Fruit fly (Drosophila melanogaster): ENCODE measurements around the gene Myt1.

The Myt1 gene

dm6 chr3L:5821506-5821905 lies 42.1 kb upstream of the Myt1 start (continued):
- TF ChIP-seq CG4360 (GFP tag; IDR thresholded peaks at IDR 0.05) (no peak), lab (GFP tag; optimal IDR thresholded peaks at IDR 0.05) (peak; percentile 11), ind (GFP tag; optimal IDR thresholded peaks at IDR 0.05) (no peak), CG2120 (GFP tag; optimal IDR thresholded peaks at IDR 0.05) (no peak), CG6813 (GFP tag; optimal IDR thresholded peaks at IDR 0.05) (peak; percentile 12), CG11723 (GFP tag; optimal IDR thresholded peaks at IDR 0.05) (no peak), CG7745 (tag; optimal IDR thresholded peaks at IDR 0.05) (peak; percentile 13), GATAe (GFP tag; conservative IDR thresholded peaks at IDR 0.05) (no peak)

- TF ChIP-seq ERR (GFP tag; optimal IDR thresholded peaks at IDR 0.05) (no peak), CTCF (GFP tag; optimal IDR thresholded peaks at IDR 0.05) (peak; percentile 84)
Observed at dm6 chr3L:5820793-5821192, 41.4 kb upstream of the Myt1 start.

dm6 chr3L:5820039-5820438 lies 40.6 kb upstream of the Myt1 start:
- TF ChIP-seq CG2120 (GFP tag; optimal IDR thresholded peaks at IDR 0.05), result peak; percentile 31
- TF ChIP-seq CG17359 (tag; optimal IDR thresholded peaks at IDR 0.05), result peak; percentile 17
- peak; percentile 7 for TF ChIP-seq dmrt11E (tag; optimal IDR thresholded peaks at IDR 0.05)
- no peak for TF ChIP-seq ERR (GFP tag; optimal IDR thresholded peaks at IDR 0.05)
- peak; percentile 11 for TF ChIP-seq CG7839 (tag; optimal IDR thresholded peaks at IDR 0.05)
- no peak for TF ChIP-seq Oaz (GFP tag; IDR thresholded peaks at IDR 0.05)
- peak; percentile 83 for TF ChIP-seq Med (GFP tag)
- TF ChIP-seq prd (optimal IDR thresholded peaks at IDR 0.05), result no peak
- TF ChIP-seq prd (GFP tag; IDR thresholded peaks at IDR 0.05), result 0 out of 3 replicates have a peak, but pooled peaks have one; percentile 42
- peak; percentile 29 for TF ChIP-seq CG3281 (GFP tag; optimal IDR thresholded peaks at IDR 0.05)
- no peak for TF ChIP-seq chm (GFP tag; IDR thresholded peaks at IDR 0.05)
- no peak for TF ChIP-seq zfh2 (GFP tag; optimal IDR thresholded peaks at IDR 0.05)
- TF ChIP-seq az2 (GFP tag; optimal IDR thresholded peaks at IDR 0.05), result no peak
- no peak for TF ChIP-seq CG31388 (GFP tag; optimal IDR thresholded peaks at IDR 0.05)
- no peak for TF ChIP-seq CG9609 (GFP tag; optimal IDR thresholded peaks at IDR 0.05)
- TF ChIP-seq CG12391 (tag; optimal IDR thresholded peaks at IDR 0.05), result peak; percentile 22
- no peak for TF ChIP-seq org-1 (GFP tag; optimal IDR thresholded peaks at IDR 0.05)
- peak; percentile 18 for TF ChIP-seq CG15514 (GFP tag; optimal IDR thresholded peaks at IDR 0.05)
- no peak for TF ChIP-seq phol (tag; optimal IDR thresholded peaks at IDR 0.05)
- peak in 1 of 2 experiments; percentile 38 for TF ChIP-seq Hr51 (GFP tag; optimal IDR thresholded peaks at IDR 0.05)
- TF ChIP-seq gem (tag; optimal IDR thresholded peaks at IDR 0.05), result peak; percentile 45
- TF ChIP-seq CG12659 (GFP tag; optimal IDR thresholded peaks at IDR 0.05), result peak; percentile 3
- peak; percentile 25; the same call in 1 of the 2 replicates for TF ChIP-seq CG17328 (GFP tag; IDR thresholded peaks at IDR 0.05)
- peak; percentile 3 for TF ChIP-seq zf30C (GFP tag; optimal IDR thresholded peaks at IDR 0.05)
- no peak for TF ChIP-seq Trl (optimal IDR thresholded peaks at IDR 0.05)
- peak; percentile 33 for TF ChIP-seq Trl (GFP tag; optimal IDR thresholded peaks at IDR 0.05)
- no peak for TF ChIP-seq CG1832 (GFP tag; optimal IDR thresholded peaks at IDR 0.05)
- TF ChIP-seq Pdp1 (GFP tag; optimal IDR thresholded peaks at IDR 0.05), result peak in 1 of 2 experiments; percentile 14
- TF ChIP-seq Aef1 (GFP tag; IDR thresholded peaks at IDR 0.05), result no peak
- TF ChIP-seq unpg (GFP tag; optimal IDR thresholded peaks at IDR 0.05), result peak; percentile 7
- 0 out of 2 replicates have a peak, but pooled peaks have one; percentile 23 for TF ChIP-seq CG11696 (GFP tag; IDR thresholded peaks at IDR 0.05)
- TF ChIP-seq vvl (GFP tag; IDR thresholded peaks at IDR 0.05), result peak; percentile 27; the same call in 1 of the 2 replicates
- TF ChIP-seq sr (GFP tag; IDR thresholded peaks at IDR 0.05), result no peak
- TF ChIP-seq H2.0 (GFP tag; IDR thresholded peaks at IDR 0.05), result no peak
- TF ChIP-seq CG4730 (GFP tag; IDR thresholded peaks at IDR 0.05), result 0 out of 2 replicates have a peak, but pooled peaks have one; percentile 10
- no peak for TF ChIP-seq crol (GFP tag; IDR thresholded peaks at IDR 0.05)
- TF ChIP-seq Sox102F (GFP tag; optimal IDR thresholded peaks at IDR 0.05), result peak; percentile 15
- peak; percentile 29 for TF ChIP-seq Oli (tag; optimal IDR thresholded peaks at IDR 0.05)
- peak; percentile 82 for TF ChIP-seq sens (GFP tag)
- peak in 1 of 2 experiments; percentile 4 for TF ChIP-seq bsh (GFP tag; optimal IDR thresholded peaks at IDR 0.05)

All from whole organism, embryonic.